Fruit fly (Drosophila melanogaster): Measurements from ENCODE around the gene GluProRS.

dm6 chr3R:23971764-23972163 is 13.6 kb upstream of the GluProRS start:
- no peak for TF ChIP-seq CG13204 (GFP tag; optimal IDR thresholded peaks at IDR 0.05)
- TF ChIP-seq CG17806 (tag; optimal IDR thresholded peaks at IDR 0.05): no peak

Data from whole organism, pupa.